Worm (Caenorhabditis elegans) whole organism, late embryonic: ENCODE measurements around the gene B0252.11.

Experiments
- C08G9.2 ChIP-seq: sonication (generic microtip); optimal IDR thresholded peaks from 2 replicates; lab custom pipeline; 2016; ENCODE audit warnings: mild to moderate bottlenecking, missing genetic modification characterization, moderate library complexity, missing compliant biosample characterization
- ceh-24 ChIP-seq: sonication (generic microtip); optimal IDR thresholded peaks from 2 replicates; lab custom pipeline; 2016; ENCODE audit warnings: mild to moderate bottlenecking, missing genetic modification characterization, missing compliant biosample characterization
- nhr-11 ChIP-seq: fragments of 150-350 bp; optimal IDR thresholded peaks from 2 replicates; lab custom pipeline; 2014; ENCODE audit warnings: missing biosample characterization, missing genetic modification characterization
- tbx-7 ChIP-seq: sonication (generic microtip); optimal IDR thresholded peaks from 2 replicates; lab custom pipeline; 2016; ENCODE audit warnings: missing genotype, missing genetic modification characterization, missing compliant biosample characterization

DNA sequence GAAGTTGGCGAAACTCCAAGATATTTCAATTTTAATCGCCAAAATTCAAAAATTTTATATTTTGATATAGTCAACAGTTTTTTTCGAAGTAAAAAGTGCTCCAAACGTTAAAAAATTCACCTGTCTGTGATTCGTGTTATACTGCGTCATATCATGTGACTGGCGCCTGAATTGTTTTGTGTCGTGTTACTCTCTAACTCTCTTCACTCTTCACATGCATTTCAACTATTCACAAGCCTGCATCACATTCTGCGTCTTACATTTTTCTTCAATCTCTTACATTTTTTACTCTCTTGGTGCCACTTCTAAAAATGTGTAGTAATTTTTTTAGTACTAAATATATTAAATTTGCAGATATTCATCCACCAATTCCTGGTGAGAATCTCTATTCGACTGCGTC, 10.8 kb upstream of the B0252.11 start, which contains the start of gene flcn-1:
- TF ChIP-seq ceh-24 (tag; lab: Kevin White, UChicago): no peak
- no peak for TF ChIP-seq C08G9.2 (tag; lab: Kevin White, UChicago)
- no peak for TF ChIP-seq tbx-7 (tag; lab: Kevin White, UChicago)
- TF ChIP-seq nhr-11 (tag; lab: Kevin White, UChicago): no peak
